Fruit fly (Drosophila melanogaster) whole organism, embryonic: ENCODE measurements around the gene CG3349.

ENCODE experiments used
- BEAF-32 ChIP-seq: fragments of 200-800 bp; sonication (Bioruptor generic); optimal IDR thresholded peaks from 3 replicates; lab custom pipeline; 2017; ENCODE audit warnings: missing biosample characterization, missing genetic modification characterization, mild to moderate bottlenecking, moderate library complexity, missing genetic modification reagents
- CG10274 ChIP-seq: fragments of 200-800 bp; sonication (Bioruptor generic); optimal IDR thresholded peaks from 3 replicates; lab custom pipeline; 2017; ENCODE audit warnings: missing biosample characterization, mild to moderate bottlenecking, missing genetic modification characterization
- CG10366 ChIP-seq: fragments of 200-800 bp; sonication (Bioruptor generic); IDR thresholded peaks from 2 replicates; pipeline ENCODE4 v1.3.6; 2022; ENCODE audit warnings: missing biosample characterization, missing genetic modification characterization
- CG11247 ChIP-seq: fragments of 200-800 bp; sonication (Bioruptor generic); IDR thresholded peaks from 2 replicates; pipeline ENCODE4 v1.3.6; 2022; ENCODE audit warnings: missing biosample characterization, missing genetic modification characterization
- CG11696 ChIP-seq: fragments of 200-800 bp; sonication (Bioruptor generic); IDR thresholded peaks from 2 replicates; pipeline ENCODE4 v1.3.6; 2022; ENCODE audit warnings: missing biosample characterization, missing genetic modification characterization
- CG13296 ChIP-seq: fragments of 200-800 bp; sonication (Bioruptor generic); optimal IDR thresholded peaks from 3 replicates; lab custom pipeline; 2018; ENCODE audit warnings: missing biosample characterization, mild to moderate bottlenecking, missing genetic modification characterization
- CG14860 ChIP-seq: fragments of 200-800 bp; sonication (Bioruptor generic); IDR thresholded peaks from 3 replicates; pipeline ENCODE4 v1.3.6; 2022; ENCODE audit warnings: missing biosample characterization, missing genetic modification characterization; ENCODE audit not compliant: partially characterized antibody
- CG15479 ChIP-seq: fragments of 200-800 bp; sonication (Bioruptor generic); optimal IDR thresholded peaks from 3 replicates; lab custom pipeline; 2019; ENCODE audit warnings: missing biosample characterization, mild to moderate bottlenecking, missing genetic modification characterization, moderate library complexity
- CG15696 ChIP-seq: fragments of 200-800 bp; sonication (Bioruptor generic); optimal IDR thresholded peaks from 2 replicates; lab custom pipeline; 2019; ENCODE audit warnings: missing biosample characterization, mild to moderate bottlenecking, missing genetic modification characterization, moderate library complexity
- CG17912 ChIP-seq: fragments of 200-800 bp; sonication (Bioruptor generic); optimal IDR thresholded peaks from 2 replicates; lab custom pipeline; 2018; ENCODE audit warnings: missing biosample characterization, mild to moderate bottlenecking, missing genetic modification characterization
- CG30020 ChIP-seq: fragments of 200-800 bp; optimal IDR thresholded peaks from 2 replicates; lab custom pipeline; 2019; ENCODE audit warnings: missing biosample characterization, mild to moderate bottlenecking, missing genetic modification characterization, moderate library complexity
- CG3065 ChIP-seq: fragments of 200-800 bp; sonication (Bioruptor generic); optimal IDR thresholded peaks from 2 replicates; lab custom pipeline; 2016; ENCODE audit warnings: missing biosample characterization, missing genetic modification characterization
- CG31224 ChIP-seq: fragments of 200-800 bp; sonication (Bioruptor generic); IDR thresholded peaks from 2 replicates; pipeline ENCODE4 v1.3.6; 2022; ENCODE audit warnings: missing biosample characterization, missing genetic modification characterization
- CG31388 ChIP-seq: fragments of 200-800 bp; sonication (Bioruptor generic); optimal IDR thresholded peaks from 2 replicates; lab custom pipeline; 2016; ENCODE audit warnings: missing biosample characterization, missing genetic modification characterization
- CG3163 ChIP-seq: fragments of 200-800 bp; sonication (Bioruptor generic); optimal IDR thresholded peaks from 3 replicates; lab custom pipeline; 2016; ENCODE audit warnings: missing biosample characterization, missing genetic modification characterization
- CG3407 ChIP-seq: fragments of 200-800 bp; sonication (Bioruptor generic); optimal IDR thresholded peaks from 2 replicates; lab custom pipeline; 2018; ENCODE audit warnings: missing biosample characterization, mild to moderate bottlenecking, missing genetic modification characterization
- CG3726 ChIP-seq: fragments of 200-800 bp; sonication (Bioruptor generic); IDR thresholded peaks from 3 replicates; pipeline ENCODE4, ENCODE4 v1.3.6; 2022; ENCODE audit warnings: missing biosample characterization, missing genetic modification characterization
- CG4730 ChIP-seq: fragments of 200-800 bp; sonication (Bioruptor generic); IDR thresholded peaks from 2 replicates; pipeline ENCODE4 v1.3.6; 2022; ENCODE audit warnings: missing biosample characterization, missing genetic modification characterization
- CG6654 ChIP-seq: fragments of 200-800 bp; sonication (Bioruptor generic); optimal IDR thresholded peaks from 2 replicates; lab custom pipeline; 2017; ENCODE audit warnings: missing biosample characterization, mild to moderate bottlenecking, missing genetic modification characterization
- CG7987 ChIP-seq: fragments of 200-800 bp; sonication (Bioruptor generic); optimal IDR thresholded peaks from 2 replicates; lab custom pipeline; 2018; ENCODE audit warnings: missing biosample characterization, mild to moderate bottlenecking, missing genetic modification characterization, moderate library complexity
- CG8281 ChIP-seq: fragments of 200-800 bp; sonication (Bioruptor generic); optimal IDR thresholded peaks from 2 replicates; lab custom pipeline; 2018; ENCODE audit warnings: missing biosample characterization, mild to moderate bottlenecking, missing genetic modification characterization, moderate library complexity
- CG8944 ChIP-seq: fragments of 200-800 bp; sonication (Bioruptor generic); optimal IDR thresholded peaks from 3 replicates; lab custom pipeline; 2016; ENCODE audit warnings: missing biosample characterization, missing genetic modification characterization
- CoRest ChIP-seq: fragments of 200-800 bp; sonication (Bioruptor generic); optimal IDR thresholded peaks from 3 replicates; lab custom pipeline; 2018; ENCODE audit warnings: missing biosample characterization, mild to moderate bottlenecking, missing genetic modification characterization, moderate library complexity
- Dip3 ChIP-seq: fragments of 200-800 bp; sonication (Bioruptor generic); optimal IDR thresholded peaks from 3 replicates; lab custom pipeline; 2016; ENCODE audit warnings: missing biosample characterization, missing genetic modification characterization
- Lim3 ChIP-seq: fragments of 200-800 bp; sonication (Bioruptor generic); IDR thresholded peaks from 2 replicates; pipeline ENCODE4 v1.3.6; 2022; ENCODE audit warnings: missing biosample characterization, missing genetic modification characterization
- NC2β ChIP-seq: fragments of 200-800 bp; sonication (Bioruptor generic); optimal IDR thresholded peaks from 2 replicates; lab custom pipeline; 2016; ENCODE audit warnings: missing biosample characterization, missing genetic modification characterization
- Rfx ChIP-seq: fragments of 200-800 bp; sonication (Bioruptor generic); IDR thresholded peaks from 2 replicates; pipeline ENCODE4 v1.3.6; 2022; ENCODE audit warnings: missing biosample characterization, missing genetic modification characterization
- Rx ChIP-seq: fragments of 200-800 bp; sonication (Bioruptor generic); IDR thresholded peaks from 2 replicates; pipeline ENCODE4 v1.3.6; 2022; ENCODE audit warnings: missing biosample characterization, missing genetic modification characterization
- ap ChIP-seq: fragments of 200-800 bp; sonication (Bioruptor generic); IDR thresholded peaks from 2 replicates; pipeline ENCODE4 v1.3.6; 2022; ENCODE audit warnings: missing biosample characterization, missing genetic modification characterization
- bigmax ChIP-seq: fragments of 200-800 bp; sonication (Bioruptor generic); optimal IDR thresholded peaks from 2 replicates; lab custom pipeline; 2018; ENCODE audit warnings: missing biosample characterization, mild to moderate bottlenecking, missing genetic modification characterization
- ci ChIP-seq: fragments of 200-800 bp; sonication (Bioruptor generic); IDR thresholded peaks from 3 replicates; pipeline ENCODE4 v1.3.6; 2022; ENCODE audit warnings: missing biosample characterization, missing genetic modification characterization
- croc ChIP-seq: fragments of 200-800 bp; sonication (Bioruptor generic); conservative IDR thresholded peaks from 3 replicates; pipeline ENCODE4 v1.3.6; 2022; ENCODE audit warnings: missing biosample characterization, missing genetic modification characterization
- dan ChIP-seq: fragments of 200-800 bp; sonication (Bioruptor generic); IDR thresholded peaks from 2 replicates; pipeline ENCODE4 v1.3.6; 2022; ENCODE audit warnings: missing biosample characterization, missing genetic modification characterization
- danr ChIP-seq: fragments of 200-800 bp; sonication (Bioruptor generic); IDR thresholded peaks from 2 replicates; pipeline ENCODE4 v1.3.6; 2022; ENCODE audit warnings: missing biosample characterization, missing genetic modification characterization
- dysf ChIP-seq: fragments of 200-800 bp; sonication (Bioruptor generic); IDR thresholded peaks from 3 replicates; pipeline ENCODE4 v1.3.6; 2022; ENCODE audit warnings: missing biosample characterization, missing genetic modification characterization
- eve ChIP-seq, 2 experiments: fragments of >200 bp; optimal IDR thresholded peaks; 2 replicates each; lab custom pipeline; 2017; ENCODE audit warnings: missing biosample characterization in 2 of 2, missing genetic modification characterization in 2 of 2
- gro ChIP-seq: fragments of 200-800 bp; sonication (Bioruptor generic); optimal IDR thresholded peaks from 2 replicates; lab custom pipeline; 2016; ENCODE audit warnings: missing biosample characterization, missing genetic modification characterization
- ham ChIP-seq: fragments of 200-800 bp; sonication (Bioruptor generic); IDR thresholded peaks from 2 replicates; pipeline ENCODE4 v1.3.6; 2022; ENCODE audit warnings: missing biosample characterization, missing genetic modification characterization
- her ChIP-seq: fragments of 200-800 bp; sonication (Bioruptor generic); optimal IDR thresholded peaks from 2 replicates; lab custom pipeline; 2016; ENCODE audit warnings: missing biosample characterization, missing genetic modification characterization
- kay ChIP-seq: fragments of 200-800 bp; sonication (Bioruptor generic); optimal IDR thresholded peaks from 2 replicates; lab custom pipeline; 2016; ENCODE audit warnings: missing biosample characterization, missing genetic modification characterization
- pb ChIP-seq: fragments of 200-800 bp; sonication (Bioruptor generic); optimal IDR thresholded peaks from 3 replicates; lab custom pipeline; 2016; ENCODE audit warnings: missing biosample characterization, missing genetic modification characterization
- peb ChIP-seq: fragments of 200-800 bp; sonication (Bioruptor generic); IDR thresholded peaks from 2 replicates; pipeline ENCODE4 v1.3.6; 2022; ENCODE audit warnings: missing biosample characterization, missing genetic modification characterization
- pfk ChIP-seq: fragments of 200-800 bp; sonication (Bioruptor generic); optimal IDR thresholded peaks from 2 replicates; lab custom pipeline; 2018; ENCODE audit warnings: missing biosample characterization, mild to moderate bottlenecking, missing genetic modification characterization, moderate library complexity
- pho ChIP-seq: fragments of 200-800 bp; sonication (Bioruptor generic); optimal IDR thresholded peaks from 2 replicates; lab custom pipeline; 2016; ENCODE audit warnings: missing biosample characterization, missing genetic modification characterization
- rib ChIP-seq: fragments of 200-800 bp; sonication (Bioruptor generic); IDR thresholded peaks from 2 replicates; pipeline ENCODE4 v1.3.6; 2022; ENCODE audit warnings: missing biosample characterization, missing genetic modification characterization
- schlank ChIP-seq: fragments of 200-800 bp; sonication (Bioruptor generic); optimal IDR thresholded peaks from 2 replicates; lab custom pipeline; 2018; ENCODE audit warnings: missing biosample characterization, mild to moderate bottlenecking, missing genetic modification characterization
- sd ChIP-seq: fragments of 200-800 bp; sonication (Bioruptor generic); optimal IDR thresholded peaks from 3 replicates; lab custom pipeline; 2018; ENCODE audit warnings: missing biosample characterization, mild to moderate bottlenecking, missing genetic modification characterization, moderate library complexity
- tx ChIP-seq: fragments of 200-800 bp; sonication (Bioruptor generic); optimal IDR thresholded peaks from 2 replicates; lab custom pipeline; 2016; ENCODE audit warnings: missing biosample characterization, missing genetic modification characterization
- wek ChIP-seq: fragments of 200-800 bp; sonication (Bioruptor generic); optimal IDR thresholded peaks from 3 replicates; lab custom pipeline; 2018; ENCODE audit warnings: missing biosample characterization, mild to moderate bottlenecking, missing genetic modification characterization, moderate library complexity
- z ChIP-seq: fragments of 200-800 bp; sonication (Bioruptor generic); IDR thresholded peaks from 3 replicates; pipeline ENCODE4 v1.3.6; 2022; ENCODE audit warnings: missing biosample characterization, missing genetic modification characterization

The CG3349 gene

dm6 chr3L:15011638-15012335 lies 32.4 kb downstream of the CG3349 start (continued):
- TF ChIP-seq eve (GFP tag; optimal IDR thresholded peaks at IDR 0.05; lab: Kevin White, UChicago) (peak in 1 of 2 experiments; percentile 88), dysf (GFP tag; lab: Robert Waterston, UW) (peak; percentile 68), gro (no peak), pho (GFP tag; lab: Kevin White, UChicago) (no peak), CG10366 (GFP tag; lab: Robert Waterston, UW) (peak; percentile 70), tx (GFP tag; lab: Kevin White, UChicago) (no peak), her (GFP tag; lab: Kevin White, UChicago) (no peak), CG7987 (GFP tag; lab: Kevin White, UChicago) (peak; percentile 31), danr (GFP tag; lab: Robert Waterston, UW) (peak; percentile 39; the same call in 1 of the 2 replicates), ham (GFP tag; lab: Robert Waterston, UW) (no peak), CG8281 (tag; lab: Kevin White, UChicago) (peak; percentile 47), schlank (tag; lab: Kevin White, UChicago) (no peak), Rfx (peak; percentile 75), kay (GFP tag; lab: Kevin White, UChicago) (peak; percentile 47), CG30020 (tag; lab: Kevin White, UChicago) (peak; percentile 4), Dip3 (no peak), ap (peak; percentile 56; the same call in 1 of the 2 replicates), croc (peak; percentile 38; the same call in 2 of the 3 replicates), CG3726 (GFP tag; lab: Robert Waterston, UW) (no peak; the same call in 2 of the 3 replicates), CG8944 (GFP tag; lab: Kevin White, UChicago) (no peak), CG15479 (no peak), CG17912 (no peak), wek (GFP tag; lab: Kevin White, UChicago) (no peak), CG31388 (GFP tag; lab: Kevin White, UChicago) (peak; percentile 74), pfk (GFP tag; lab: Kevin White, UChicago) (no peak), CG3163 (GFP tag; lab: Kevin White, UChicago) (no peak), rib (GFP tag; lab: Robert Waterston, UW) (no peak), CG10274 (GFP tag; lab: Kevin White, UChicago) (peak; percentile 2), CG11247 (GFP tag; lab: Robert Waterston, UW) (peak; percentile 69), CoRest (peak; percentile 85), CG11696 (GFP tag; lab: Robert Waterston, UW) (peak; percentile 47; the same call in 1 of the 2 replicates), BEAF-32 (GFP tag; lab: Kevin White, UChicago) (no peak), peb (GFP tag; lab: Robert Waterston, UW) (0 out of 2 replicates have a peak, but pooled peaks have one; percentile 49), CG31224 (GFP tag; lab: Robert Waterston, UW) (0 out of 2 replicates have a peak, but pooled peaks have one; percentile 25), bigmax (no peak), dan (GFP tag; lab: Robert Waterston, UW) (no peak), NC2β (GFP tag; lab: Kevin White, UChicago) (no peak), CG4730 (GFP tag; lab: Robert Waterston, UW) (peak; percentile 41), sd (peak; percentile 39), pb (GFP tag; lab: Kevin White, UChicago) (no peak), CG6654 (peak; percentile 13), CG13296 (GFP tag; lab: Kevin White, UChicago) (peak; percentile 71), Rx (0 out of 2 replicates have a peak, but pooled peaks have one; percentile 11), CG3065 (GFP tag; lab: Kevin White, UChicago) (no peak), Lim3 (GFP tag; lab: Robert Waterston, UW) (0 out of 2 replicates have a peak, but pooled peaks have one; percentile 63), CG15696 (tag; lab: Kevin White, UChicago) (peak; percentile 82), z (GFP tag; lab: Robert Waterston, UW) (no peak), CG14860 (GFP tag; lab: Robert Waterston, UW) (no peak), CG3407 (GFP tag; lab: Kevin White, UChicago) (peak; percentile 62), ci (peak; percentile 86)
